Worm (Caenorhabditis elegans): ENCODE data around the gene M142.5.

M142.5 gene

DNA sequence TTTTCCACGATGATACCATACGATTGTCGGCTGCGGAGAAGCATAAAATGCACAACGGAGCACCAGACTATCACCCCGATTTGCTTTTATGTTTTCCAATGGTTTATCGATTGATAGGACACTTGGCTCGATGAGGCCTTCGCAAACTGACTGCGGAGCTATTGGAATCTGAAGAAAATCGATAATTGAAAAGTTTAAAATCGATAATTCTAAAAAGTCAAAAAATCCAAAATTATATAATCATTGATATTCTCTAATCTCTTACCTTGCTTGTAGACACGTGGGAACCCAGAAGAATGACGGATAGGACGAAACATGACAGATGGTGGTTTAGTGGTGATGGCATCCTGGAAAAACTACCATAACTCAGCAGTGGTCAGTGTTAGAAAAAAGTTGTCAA, 22.2 kb downstream of the M142.5 start, which contains the start of gene zig-5:
TSS of gene zig-5 (minus strand) at position 349 of the 400 bp plus-strand sequence.
- TF ChIP-seq ceh-28 (tag; optimal IDR thresholded peaks at IDR 0.05), result peak; percentile 51
- TF ChIP-seq nhr-28 (tag; optimal IDR thresholded peaks at IDR 0.05), result no peak

DNA sequence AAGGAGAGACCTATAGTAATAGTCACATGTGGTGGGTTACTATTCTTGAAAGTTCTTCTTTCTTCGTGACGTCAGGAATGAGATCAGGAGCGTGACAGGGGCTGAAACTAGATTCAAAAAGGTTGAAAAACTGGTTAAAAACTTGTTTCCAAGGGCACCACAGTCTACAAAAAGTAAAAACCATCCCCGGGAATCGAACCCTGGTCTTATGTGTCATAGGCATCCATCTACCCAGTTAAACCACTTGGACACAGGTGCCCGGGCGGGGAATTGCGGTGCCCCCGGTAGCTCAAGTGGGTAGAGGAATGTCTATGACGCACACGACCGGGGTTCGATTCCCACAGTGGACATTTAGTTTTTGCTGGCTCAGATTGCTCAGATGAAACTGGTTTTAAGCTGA, 26.2 kb downstream of the M142.5 start:
- TF ChIP-seq elt-1 (tag; optimal IDR thresholded peaks at IDR 0.05) (no peak), aly-2 (tag; optimal IDR thresholded peaks at IDR 0.05) (no peak), egl-27 (tag; optimal IDR thresholded peaks at IDR 0.05) (no peak), zag-1 (tag; optimal IDR thresholded peaks at IDR 0.05) (no peak), nhr-76 (tag; optimal IDR thresholded peaks at IDR 0.05) (no peak), nhr-237 (tag; optimal IDR thresholded peaks at IDR 0.05) (no peak), pqm-1 (tag; optimal IDR thresholded peaks at IDR 0.05) (no peak), ceh-28 (tag; optimal IDR thresholded peaks at IDR 0.05) (no peak), skn-1 (tag; optimal IDR thresholded peaks at IDR 0.05) (no peak), nhr-28 (tag; optimal IDR thresholded peaks at IDR 0.05) (no peak), ceh-9 (tag; optimal IDR thresholded peaks at IDR 0.05) (no peak), ceh-16 (tag; optimal IDR thresholded peaks at IDR 0.05) (no peak), hmg-11 (tag; optimal IDR thresholded peaks at IDR 0.05) (no peak)

DNA sequence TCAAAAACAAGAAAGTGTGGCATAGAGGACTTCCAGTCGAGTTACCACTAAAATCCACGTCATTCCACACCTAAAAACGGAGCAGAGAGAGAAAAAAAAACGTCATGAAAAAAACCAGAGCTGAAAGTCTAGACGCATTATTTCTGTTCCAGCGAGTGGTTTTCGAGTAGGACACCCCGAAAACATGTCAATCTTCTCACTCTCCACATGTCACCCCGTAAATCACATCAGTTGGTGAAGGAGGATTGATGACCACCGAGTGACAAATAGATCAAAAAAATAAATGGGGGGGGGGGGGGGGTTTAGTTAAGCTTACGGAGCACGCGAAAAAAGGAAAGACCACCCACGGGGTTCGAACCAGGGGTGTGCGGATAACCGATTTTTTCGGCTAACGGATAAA, 26.7 kb downstream of the M142.5 start:
- TF ChIP-seq pqm-1 (tag; optimal IDR thresholded peaks at IDR 0.05) (no peak), aly-2 (tag; optimal IDR thresholded peaks at IDR 0.05) (no peak), nhr-11 (tag; optimal IDR thresholded peaks at IDR 0.05) (no peak)

DNA sequence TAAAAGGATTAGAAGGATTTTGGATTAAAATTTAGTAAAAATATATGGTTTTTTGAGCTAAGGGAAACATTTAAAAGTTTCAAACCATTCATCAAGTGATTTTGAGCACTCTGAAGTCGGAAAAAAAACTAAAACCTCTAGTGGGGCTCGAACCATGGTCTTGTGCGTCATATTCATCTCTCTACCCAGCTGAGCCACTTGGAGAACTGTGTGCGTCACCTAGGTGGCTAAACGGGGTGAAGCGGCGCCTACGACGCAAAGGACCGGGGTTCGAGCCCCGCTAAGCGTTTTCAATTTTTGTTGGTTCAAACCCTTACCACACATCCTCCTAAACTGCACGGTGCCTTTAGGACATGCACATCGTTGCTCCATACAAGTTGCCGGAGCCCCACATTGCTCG, 29.4 kb downstream of the M142.5 start:
- TF ChIP-seq nhr-25 (tag; optimal IDR thresholded peaks at IDR 0.05) (no peak), skn-1 (tag; optimal IDR thresholded peaks at IDR 0.05) (no peak), ztf-11 (tag; optimal IDR thresholded peaks at IDR 0.05) (no peak), nfya-1 (tag; optimal IDR thresholded peaks at IDR 0.05; ENCODE audit: insufficient read depth) (no peak), lsy-12 (tag; optimal IDR thresholded peaks at IDR 0.05) (no peak), fkh-10 (GFP tag; optimal IDR thresholded peaks at IDR 0.05) (no peak), nhr-43 (tag; optimal IDR thresholded peaks at IDR 0.05; ENCODE audit: poor library complexity, severe bottlenecking) (no peak), unc-62 (GFP tag; optimal IDR thresholded peaks at IDR 0.05) (no peak), egl-27 (tag; optimal IDR thresholded peaks at IDR 0.05) (no peak), mdl-1 (tag; optimal IDR thresholded peaks at IDR 0.05) (no peak), ceh-82 (tag; optimal IDR thresholded peaks at IDR 0.05) (no peak), lin-39 (tag; optimal IDR thresholded peaks at IDR 0.05) (no peak), eor-1 (tag; optimal IDR thresholded peaks at IDR 0.05) (no peak), daf-12 (tag; optimal IDR thresholded peaks at IDR 0.05) (no peak), nhr-237 (tag; optimal IDR thresholded peaks at IDR 0.05) (no peak), elt-3 (tag; optimal IDR thresholded peaks at IDR 0.05) (no peak), nhr-77 (tag; optimal IDR thresholded peaks at IDR 0.05) (no peak), jun-1 (tag; optimal IDR thresholded peaks at IDR 0.05) (no peak)

DNA sequence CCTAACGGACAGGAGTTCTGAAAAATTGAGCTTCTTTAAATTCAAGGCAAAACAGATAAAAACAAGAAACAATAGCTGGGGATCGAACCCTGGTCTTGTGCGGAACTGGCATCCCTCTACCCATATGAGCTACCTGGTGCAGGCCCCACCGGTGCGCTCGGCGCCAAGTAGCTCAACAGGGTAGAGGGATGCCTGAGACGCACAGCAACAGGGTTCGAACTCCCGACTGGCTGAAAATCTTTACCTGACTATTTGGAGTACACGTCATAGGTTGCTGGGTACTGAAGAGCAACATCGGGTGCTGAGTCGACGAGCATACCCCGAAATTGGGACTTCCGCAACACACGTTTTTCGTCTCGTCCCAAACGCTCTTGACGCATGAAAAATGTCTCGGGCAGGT, 31.9 kb downstream of the M142.5 start:
- no peak for TF ChIP-seq aly-2 (tag; optimal IDR thresholded peaks at IDR 0.05)
- no peak for TF ChIP-seq R02D3.7 (tag; optimal IDR thresholded peaks at IDR 0.05)
- no peak for TF ChIP-seq nhr-77 (tag; optimal IDR thresholded peaks at IDR 0.05)
- no peak for TF ChIP-seq nhr-76 (tag; optimal IDR thresholded peaks at IDR 0.05)
- TF ChIP-seq nhr-23 (tag; optimal IDR thresholded peaks at IDR 0.05), result no peak
- TF ChIP-seq ztf-4 (tag; optimal IDR thresholded peaks at IDR 0.05), result no peak
- TF ChIP-seq ceh-9 (tag; optimal IDR thresholded peaks at IDR 0.05), result no peak
- TF ChIP-seq nhr-43 (tag; optimal IDR thresholded peaks at IDR 0.05; ENCODE audit: poor library complexity, severe bottlenecking), result no peak
- TF ChIP-seq elt-2 (tag; optimal IDR thresholded peaks at IDR 0.05), result no peak
- TF ChIP-seq jun-1 (tag; optimal IDR thresholded peaks at IDR 0.05), result no peak
- TF ChIP-seq daf-12 (tag; optimal IDR thresholded peaks at IDR 0.05), result no peak

DNA sequence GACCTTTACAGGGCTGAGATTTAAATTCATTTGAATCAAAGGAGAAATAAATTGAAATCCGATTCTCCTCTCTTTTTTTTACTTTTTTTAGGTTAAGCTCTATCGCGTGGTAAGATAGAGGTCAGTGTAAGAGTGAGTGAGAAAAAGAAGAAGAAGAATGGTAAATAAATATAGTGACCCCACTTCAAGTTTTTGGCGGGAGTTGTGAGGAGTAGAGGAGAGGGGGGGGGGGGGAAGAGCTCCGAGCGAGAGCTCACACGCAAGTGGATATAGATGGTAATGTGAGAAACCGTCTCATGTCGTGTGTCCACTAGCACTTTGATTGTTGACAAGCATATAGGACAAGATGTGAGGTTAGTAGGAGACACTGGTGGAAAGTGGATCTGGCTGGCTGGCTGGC, 36.0 kb downstream of the M142.5 start, which contains the start of gene W05B2.2:
TSS of gene W05B2.2 (minus strand) at position 101 of the 400 bp plus-strand sequence.
- TF ChIP-seq ceh-82 (tag; optimal IDR thresholded peaks at IDR 0.05) (no peak), nhr-12 (tag; optimal IDR thresholded peaks at IDR 0.05) (no peak), ceh-28 (tag; optimal IDR thresholded peaks at IDR 0.05) (no peak), jun-1 (tag; optimal IDR thresholded peaks at IDR 0.05) (no peak), egl-5 (tag; optimal IDR thresholded peaks at IDR 0.05) (no peak), ztf-11 (tag; optimal IDR thresholded peaks at IDR 0.05) (no peak), pqm-1 (tag; optimal IDR thresholded peaks at IDR 0.05) (no peak), ceh-9 (tag; optimal IDR thresholded peaks at IDR 0.05) (no peak), nhr-77 (tag; optimal IDR thresholded peaks at IDR 0.05) (no peak), nfya-1 (tag; optimal IDR thresholded peaks at IDR 0.05; ENCODE audit: insufficient read depth) (no peak)

Data from whole organism, L3 larva.